Fruit fly (Drosophila melanogaster) whole organism, embryonic: ENCODE measurements around the gene Fbp2.

ENCODE experiments used
- Asciz ChIP-seq: fragments of 200-800 bp; sonication (Bioruptor generic); optimal IDR thresholded peaks from 2 replicates; lab custom pipeline; 2017; ENCODE audit warnings: missing biosample characterization, mild to moderate bottlenecking, missing genetic modification characterization, missing genetic modification reagents
- Atf6 ChIP-seq: fragments of 200-800 bp; sonication (Bioruptor generic); IDR thresholded peaks from 2 replicates; pipeline ENCODE4 v1.3.6; 2022; ENCODE audit warnings: missing biosample characterization, missing genetic modification characterization
- Awh ChIP-seq: fragments of 200-800 bp; sonication (Bioruptor generic); IDR thresholded peaks from 2 replicates; pipeline ENCODE4, ENCODE4 v1.3.6; 2022; ENCODE audit warnings: missing biosample characterization, missing genetic modification characterization
- BEAF-32 ChIP-seq: fragments of 200-800 bp; sonication (Bioruptor generic); optimal IDR thresholded peaks from 3 replicates; lab custom pipeline; 2017; ENCODE audit warnings: missing biosample characterization, missing genetic modification characterization, mild to moderate bottlenecking, moderate library complexity, missing genetic modification reagents
- BtbVII ChIP-seq: fragments of 200-800 bp; sonication (Bioruptor generic); optimal IDR thresholded peaks from 3 replicates; lab custom pipeline; 2017; ENCODE audit warnings: missing biosample characterization, mild to moderate bottlenecking, missing genetic modification characterization
- C15 ChIP-seq: fragments of 200-800 bp; sonication (Bioruptor generic); IDR thresholded peaks from 3 replicates; pipeline ENCODE4 v1.3.6; 2022; ENCODE audit warnings: missing biosample characterization, missing genetic modification characterization
- CG1024 ChIP-seq: fragments of 200-800 bp; sonication (Bioruptor generic); IDR thresholded peaks from 2 replicates; pipeline ENCODE4 v1.3.6; 2022; ENCODE audit warnings: missing biosample characterization, missing genetic modification characterization
- CG12299 ChIP-seq: fragments of 200-800 bp; sonication (Bioruptor generic); optimal IDR thresholded peaks from 2 replicates; lab custom pipeline; 2018; ENCODE audit warnings: missing biosample characterization, mild to moderate bottlenecking, missing genetic modification characterization
- CG13296 ChIP-seq: fragments of 200-800 bp; sonication (Bioruptor generic); optimal IDR thresholded peaks from 3 replicates; lab custom pipeline; 2018; ENCODE audit warnings: missing biosample characterization, mild to moderate bottlenecking, missing genetic modification characterization
- CG13624 ChIP-seq: fragments of 200-800 bp; sonication (Bioruptor generic); optimal IDR thresholded peaks from 2 replicates; lab custom pipeline; 2016; ENCODE audit warnings: missing biosample characterization, missing genetic modification characterization
- CG14667 ChIP-seq: fragments of 200-800 bp; sonication (Bioruptor generic); IDR thresholded peaks from 2 replicates; pipeline ENCODE4 v1.3.6; 2022; ENCODE audit warnings: missing biosample characterization, missing genetic modification characterization
- CG17359 ChIP-seq: fragments of 200-800 bp; sonication (Bioruptor generic); optimal IDR thresholded peaks from 3 replicates; lab custom pipeline; 2018; ENCODE audit warnings: missing biosample characterization, mild to moderate bottlenecking, missing genetic modification characterization, moderate library complexity
- CG17829 ChIP-seq: fragments of 200-800 bp; optimal IDR thresholded peaks from 2 replicates; lab custom pipeline; 2019; ENCODE audit warnings: missing biosample characterization, mild to moderate bottlenecking, missing genetic modification characterization, moderate library complexity
- CG17912 ChIP-seq: fragments of 200-800 bp; sonication (Bioruptor generic); optimal IDR thresholded peaks from 2 replicates; lab custom pipeline; 2018; ENCODE audit warnings: missing biosample characterization, mild to moderate bottlenecking, missing genetic modification characterization
- CG32767 ChIP-seq: fragments of 200-800 bp; sonication (Bioruptor generic); IDR thresholded peaks from 2 replicates; pipeline ENCODE4 v1.3.6; 2022; ENCODE audit warnings: missing biosample characterization, missing genetic modification characterization
- CG4730 ChIP-seq: fragments of 200-800 bp; sonication (Bioruptor generic); IDR thresholded peaks from 2 replicates; pipeline ENCODE4 v1.3.6; 2022; ENCODE audit warnings: missing biosample characterization, missing genetic modification characterization
- CG8089 ChIP-seq: fragments of 200-800 bp; sonication (Bioruptor generic); optimal IDR thresholded peaks from 3 replicates; lab custom pipeline; 2016; ENCODE audit warnings: missing biosample characterization, missing genetic modification characterization
- CG9876 ChIP-seq: fragments of 200-800 bp; sonication (Bioruptor generic); optimal IDR thresholded peaks from 2 replicates; lab custom pipeline; 2016; ENCODE audit warnings: missing biosample characterization, missing genetic modification characterization
- H15 ChIP-seq: fragments of 200-800 bp; sonication (Bioruptor generic); IDR thresholded peaks from 3 replicates; pipeline ENCODE4 v1.3.6; 2022; ENCODE audit warnings: missing biosample characterization, missing genetic modification characterization
- HmgZ ChIP-seq: fragments of 200-800 bp; sonication (Bioruptor generic); optimal IDR thresholded peaks from 2 replicates; lab custom pipeline; 2018; ENCODE audit warnings: missing biosample characterization, mild to moderate bottlenecking, missing genetic modification characterization
- Kr ChIP-seq: fragments of 200-800 bp; sonication (Bioruptor generic); optimal IDR thresholded peaks from 2 replicates; lab custom pipeline; 2017; ENCODE audit warnings: missing biosample characterization, mild to moderate bottlenecking, missing genetic modification characterization
- MESR4 ChIP-seq: fragments of 200-800 bp; sonication (Bioruptor generic); optimal IDR thresholded peaks from 2 replicates; lab custom pipeline; 2018; ENCODE audit warnings: missing biosample characterization, mild to moderate bottlenecking, missing genetic modification characterization, moderate library complexity
- Side ChIP-seq: fragments of 200-800 bp; sonication (Bioruptor generic); optimal IDR thresholded peaks from 2 replicates; lab custom pipeline; 2016; ENCODE audit warnings: missing biosample characterization, missing genetic modification characterization
- Six4 ChIP-seq: fragments of 200-800 bp; sonication (Bioruptor generic); optimal IDR thresholded peaks from 2 replicates; lab custom pipeline; 2016; ENCODE audit warnings: missing biosample characterization, missing genetic modification characterization
- Ssrp ChIP-seq: fragments of 200-800 bp; sonication (Bioruptor generic); optimal IDR thresholded peaks from 2 replicates; lab custom pipeline; 2018; ENCODE audit warnings: missing biosample characterization, mild to moderate bottlenecking, missing genetic modification characterization, moderate library complexity
- TFAM ChIP-seq: fragments of 200-800 bp; sonication (Bioruptor generic); optimal IDR thresholded peaks from 2 replicates; lab custom pipeline; 2017; ENCODE audit warnings: missing biosample characterization, missing genetic modification characterization, inconsistent platforms
- ato ChIP-seq: fragments of 200-800 bp; sonication (Bioruptor generic); IDR thresholded peaks from 2 replicates; pipeline ENCODE4 v1.3.6; 2022; ENCODE audit warnings: missing biosample characterization, missing genetic modification characterization; ENCODE audit not compliant: partially characterized antibody
- bsh ChIP-seq, 2 experiments: fragments of 200-800 bp; sonication (Bioruptor generic); optimal IDR thresholded peaks; 2 replicates each; lab custom pipeline; 2017 to 2018; ENCODE audit warnings: mild to moderate bottlenecking in 2 of 2, missing biosample characterization in 2 of 2, missing genetic modification characterization in 2 of 2, moderate library complexity in 1 of 2
- cato ChIP-seq: fragments of 200-800 bp; sonication (Bioruptor generic); optimal IDR thresholded peaks from 2 replicates; lab custom pipeline; 2016; ENCODE audit warnings: missing biosample characterization, missing genetic modification characterization, borderline replicate concordance
- eve ChIP-seq, 2 experiments: fragments of >200 bp; optimal IDR thresholded peaks; 2 replicates each; lab custom pipeline; 2017; ENCODE audit warnings: missing biosample characterization in 2 of 2, missing genetic modification characterization in 2 of 2
- gce ChIP-seq: fragments of 200-800 bp; sonication (Bioruptor generic); IDR thresholded peaks from 3 replicates; pipeline ENCODE4 v1.3.6; 2022; ENCODE audit warnings: missing biosample characterization, missing genetic modification characterization
- h ChIP-seq: fragments of >200 bp; optimal IDR thresholded peaks from 2 replicates; lab custom pipeline; 2017
- hbn ChIP-seq: fragments of 200-800 bp; sonication (Bioruptor generic); IDR thresholded peaks from 2 replicates; pipeline ENCODE4 v1.3.6; 2022; ENCODE audit warnings: missing biosample characterization, missing genetic modification characterization; ENCODE audit not compliant: partially characterized antibody
- ind ChIP-seq: fragments of 200-800 bp; sonication (Bioruptor generic); optimal IDR thresholded peaks from 3 replicates; lab custom pipeline; 2016; ENCODE audit warnings: missing biosample characterization, missing genetic modification characterization
- jumu ChIP-seq: fragments of 200-800 bp; sonication (Bioruptor generic); optimal IDR thresholded peaks from 3 replicates; lab custom pipeline; 2016; ENCODE audit warnings: missing biosample characterization, missing genetic modification characterization
- lola ChIP-seq, 3 experiments: fragments of >200 bp in 2 of 3; fragments of 200-800 bp in 1 of 3; sonication (Bioruptor generic) in 1 of 3; optimal IDR thresholded peaks; 2 replicates each; lab custom pipeline; 2017 to 2019; ENCODE audit warnings: missing biosample characterization in 3 of 3, missing genetic modification characterization in 3 of 3, mild to moderate bottlenecking in 1 of 3, moderate library complexity in 1 of 3
- phol ChIP-seq: fragments of 200-800 bp; sonication (Bioruptor generic); optimal IDR thresholded peaks from 3 replicates; lab custom pipeline; 2018; ENCODE audit warnings: missing biosample characterization, mild to moderate bottlenecking, missing genetic modification characterization, moderate library complexity
- schlank ChIP-seq: fragments of 200-800 bp; sonication (Bioruptor generic); optimal IDR thresholded peaks from 2 replicates; lab custom pipeline; 2018; ENCODE audit warnings: missing biosample characterization, mild to moderate bottlenecking, missing genetic modification characterization
- slbo ChIP-seq: fragments of 200-800 bp; sonication (Bioruptor generic); IDR thresholded peaks from 2 replicates; pipeline ENCODE4 v1.3.6; 2022; ENCODE audit warnings: missing biosample characterization, missing genetic modification characterization
- ssp ChIP-seq: fragments of 200-800 bp; sonication (Bioruptor generic); IDR thresholded peaks from 2 replicates; pipeline ENCODE4 v1.3.6; 2022; ENCODE audit warnings: missing biosample characterization, missing genetic modification characterization
- tup ChIP-seq: fragments of 200-800 bp; sonication (Bioruptor generic); optimal IDR thresholded peaks from 2 replicates; lab custom pipeline; 2016; ENCODE audit warnings: missing biosample characterization, mild to moderate bottlenecking, missing genetic modification characterization, moderate library complexity
- vvl ChIP-seq: fragments of 200-800 bp; sonication (Bioruptor generic); IDR thresholded peaks from 2 replicates; pipeline ENCODE4 v1.3.6; 2022; ENCODE audit warnings: missing biosample characterization, missing genetic modification characterization

Fbp2 gene

dm6 chr2L:9388013-9388605, 38.5 kb upstream of the Fbp2 start (continued):
- peak; percentile 6 for TF ChIP-seq CG17829 (tag; lab: Kevin White, UChicago)
- TF ChIP-seq hbn (GFP tag; lab: Robert Waterston, UW) = no peak
- TF ChIP-seq BEAF-32 (GFP tag; lab: Kevin White, UChicago) = no peak
- peak in 1 of 2 experiments; percentile 85 for TF ChIP-seq bsh (GFP tag; optimal IDR thresholded peaks at IDR 0.05; lab: Kevin White, UChicago)
- peak; percentile 56 for TF ChIP-seq jumu (GFP tag; lab: Kevin White, UChicago)
- TF ChIP-seq MESR4 (GFP tag; lab: Kevin White, UChicago) = no peak
- TF ChIP-seq CG17359 (tag; lab: Kevin White, UChicago) = peak; percentile 43
- TF ChIP-seq CG9876 (GFP tag; lab: Kevin White, UChicago) = peak; percentile 65
- TF ChIP-seq TFAM (GFP tag; lab: Kevin White, UChicago) = no peak
- peak; percentile 51; the same call in 1 of the 3 replicates for TF ChIP-seq gce (GFP tag; lab: Robert Waterston, UW)
- TF ChIP-seq CG8089 (GFP tag; lab: Kevin White, UChicago) = no peak
- peak; percentile 49; the same call in 1 of the 3 replicates for TF ChIP-seq H15 (GFP tag; lab: Robert Waterston, UW)
- TF ChIP-seq h (lab: Kevin White, UChicago) = no peak
- TF ChIP-seq C15 = peak; percentile 50; the same call in 1 of the 3 replicates
- peak; percentile 90 for TF ChIP-seq slbo (GFP tag; lab: Robert Waterston, UW)
- no peak for TF ChIP-seq CG1024 (GFP tag; lab: Robert Waterston, UW)
- TF ChIP-seq tup (GFP tag; lab: Kevin White, UChicago) = peak; percentile 34
- peak; percentile 26; the same call in 1 of the 2 replicates for TF ChIP-seq CG4730
- TF ChIP-seq HmgZ (tag; lab: Kevin White, UChicago) = peak; percentile 64
- TF ChIP-seq Asciz (GFP tag; lab: Kevin White, UChicago) = no peak
- peak in 1 of 2 experiments; percentile 31 for TF ChIP-seq eve (GFP tag; optimal IDR thresholded peaks at IDR 0.05; lab: Kevin White, UChicago)
- no peak for TF ChIP-seq CG17912
- TF ChIP-seq Kr (GFP tag; lab: Kevin White, UChicago) = no peak
- peak; percentile 18 for TF ChIP-seq Six4 (GFP tag; lab: Kevin White, UChicago)
- no peak for TF ChIP-seq CG32767 (GFP tag; lab: Robert Waterston, UW)
- TF ChIP-seq lola (GFP tag; optimal IDR thresholded peaks at IDR 0.05; lab: Kevin White, UChicago) = no peak
- no peak for TF ChIP-seq CG12299 (tag; lab: Kevin White, UChicago)
- peak; percentile 84 for TF ChIP-seq Atf6 (GFP tag; lab: Robert Waterston, UW)
- TF ChIP-seq CG13296 (GFP tag; lab: Kevin White, UChicago) = no peak
- peak; percentile 48; the same call in 1 of the 2 replicates for TF ChIP-seq CG14667 (GFP tag; lab: Robert Waterston, UW)
- peak; percentile 74 for TF ChIP-seq vvl (GFP tag; lab: Robert Waterston, UW)
- no peak for TF ChIP-seq cato (GFP tag; lab: Kevin White, UChicago)
- TF ChIP-seq CG13624 = peak; percentile 82
- TF ChIP-seq ind (GFP tag; lab: Kevin White, UChicago) = peak; percentile 86
- TF ChIP-seq Side = peak; percentile 67
- no peak for TF ChIP-seq ssp (GFP tag; lab: Robert Waterston, UW)
- TF ChIP-seq Awh (GFP tag; lab: Robert Waterston, UW) = no peak
- TF ChIP-seq phol (tag; lab: Kevin White, UChicago) = peak; percentile 51
- TF ChIP-seq Ssrp = no peak
- peak; percentile 55 for TF ChIP-seq BtbVII
- peak; percentile 82 for TF ChIP-seq schlank (tag; lab: Kevin White, UChicago)
- no peak for TF ChIP-seq ato (GFP tag; lab: Robert Waterston, UW)
